Fruit fly (Drosophila melanogaster): ENCODE data around the gene CG4098.

CG4098 gene

DNA sequence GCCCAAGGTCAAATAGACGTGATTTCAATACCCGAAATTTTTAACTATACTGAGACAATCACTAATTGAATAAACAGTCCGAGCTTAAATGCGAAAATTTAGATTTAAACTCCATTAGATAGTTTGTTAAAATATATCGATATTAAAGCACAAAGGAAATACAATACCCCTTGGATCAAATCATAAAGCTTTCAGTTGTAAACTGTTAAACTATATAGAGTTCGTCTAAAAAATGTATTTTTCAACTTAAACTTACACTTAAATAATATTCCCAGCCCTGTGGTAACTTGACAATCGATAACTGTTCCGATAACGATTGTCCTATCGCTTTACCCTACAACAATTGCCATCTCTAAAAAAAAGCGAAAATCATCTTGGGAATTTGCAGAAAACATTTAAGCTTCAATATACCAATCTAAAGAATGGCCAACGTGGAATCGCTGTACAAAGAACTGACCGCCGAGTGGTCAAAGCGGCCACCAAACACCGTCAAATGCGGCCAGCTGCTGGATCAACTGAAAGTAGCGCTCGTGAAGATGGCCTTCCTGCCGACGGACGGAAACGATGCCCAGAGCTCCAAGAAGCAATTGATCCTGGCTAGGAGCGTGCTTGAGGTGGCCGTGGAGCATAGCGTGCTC is 26.4 kb downstream of the CG4098 start, which contains the start of gene Rpn12 (continued):
- TF ChIP-seq Mrtf (GFP tag; IDR thresholded peaks at IDR 0.05) (no peak), tup (GFP tag; optimal IDR thresholded peaks at IDR 0.05) (no peak), CG11695 (GFP tag; IDR thresholded peaks at IDR 0.05) (no peak), CG9876 (GFP tag; optimal IDR thresholded peaks at IDR 0.05) (no peak), prd (optimal IDR thresholded peaks at IDR 0.05) (no peak), prd (GFP tag; IDR thresholded peaks at IDR 0.05) (no peak), hkb (optimal IDR thresholded peaks at IDR 0.05) (no peak), hkb (GFP tag; IDR thresholded peaks at IDR 0.05) (no peak), pho (GFP tag; optimal IDR thresholded peaks at IDR 0.05) (peak; percentile 48), esg (GFP tag; conservative IDR thresholded peaks at IDR 0.05) (no peak), Max (GFP tag; optimal IDR thresholded peaks at IDR 0.05) (no peak), Dref (GFP tag; IDR thresholded peaks at IDR 0.05) (peak; percentile 88), Ets97D (GFP tag; optimal IDR thresholded peaks at IDR 0.05) (peak; percentile 1), CG2129 (GFP tag; IDR thresholded peaks at IDR 0.05; ENCODE audit: partially characterized antibody) (peak; percentile 72; the same call in 1 of the 2 replicates), stwl (tag; optimal IDR thresholded peaks at IDR 0.05) (peak; percentile 70), Hey (tag; optimal IDR thresholded peaks at IDR 0.05) (no peak), Lhr (GFP tag; optimal IDR thresholded peaks at IDR 0.05) (no peak), wek (GFP tag; optimal IDR thresholded peaks at IDR 0.05) (no peak), Hr78 (GFP tag; optimal IDR thresholded peaks at IDR 0.05) (no peak), Meics (GFP tag; optimal IDR thresholded peaks at IDR 0.05) (peak; percentile 26), PHDP (tag; optimal IDR thresholded peaks at IDR 0.05) (peak; percentile 36), Tbp (GFP tag; optimal IDR thresholded peaks at IDR 0.05) (no peak), HmgD (GFP tag; optimal IDR thresholded peaks at IDR 0.05) (no peak), CG14014 (GFP tag; IDR thresholded peaks at IDR 0.05) (no peak; the same call in 1 of the 2 replicates), gcm2 (GFP tag; optimal IDR thresholded peaks at IDR 0.05) (no peak), Dad (GFP tag; optimal IDR thresholded peaks at IDR 0.05) (no peak), Bdp1 (GFP tag; optimal IDR thresholded peaks at IDR 0.05) (no peak), CG18011 (GFP tag; optimal IDR thresholded peaks at IDR 0.05) (no peak), chm (GFP tag; IDR thresholded peaks at IDR 0.05) (no peak), CG8924 (tag; optimal IDR thresholded peaks at IDR 0.05) (peak; percentile 28), CG12744 (GFP tag; optimal IDR thresholded peaks at IDR 0.05) (no peak), ro (GFP tag; IDR thresholded peaks at IDR 0.05) (no peak), CG6175 (GFP tag; IDR thresholded peaks at IDR 0.05) (no peak), CG31365 (tag; optimal IDR thresholded peaks at IDR 0.05) (no peak), CG1529 (GFP tag; optimal IDR thresholded peaks at IDR 0.05) (no peak), CG11723 (GFP tag; optimal IDR thresholded peaks at IDR 0.05) (no peak), slbo (GFP tag; IDR thresholded peaks at IDR 0.05) (peak; percentile 27; the same call in 1 of the 2 replicates), gro (GFP tag; optimal IDR thresholded peaks at IDR 0.05) (peak; percentile 64), caup (GFP tag; optimal IDR thresholded peaks at IDR 0.05; ENCODE audit: severe bottlenecking) (no peak), luna (GFP tag; optimal IDR thresholded peaks at IDR 0.05) (no peak), fru (optimal IDR thresholded peaks at IDR 0.05) (no peak), CG13775 (GFP tag; optimal IDR thresholded peaks at IDR 0.05) (peak; percentile 39), btn (GFP tag; optimal IDR thresholded peaks at IDR 0.05) (no peak), lov (optimal IDR thresholded peaks at IDR 0.05) (no peak), lov (GFP tag; IDR thresholded peaks at IDR 0.05) (no peak), zen (tag; optimal IDR thresholded peaks at IDR 0.05) (peak; percentile 50), MESR4 (GFP tag; optimal IDR thresholded peaks at IDR 0.05) (peak; percentile 80), CG8944 (GFP tag; optimal IDR thresholded peaks at IDR 0.05) (no peak), Atf6 (GFP tag; IDR thresholded peaks at IDR 0.05) (no peak; the same call in 1 of the 2 replicates), CG12659 (GFP tag; optimal IDR thresholded peaks at IDR 0.05) (peak; percentile 43), Nf-YA (GFP tag; IDR thresholded peaks at IDR 0.05) (no peak), CG11093 (GFP tag; IDR thresholded peaks at IDR 0.05) (no peak)
